Fruit fly (Drosophila melanogaster) whole organism, prepupa: ENCODE measurements around the gene CG14777.

ENCODE experiments used
- CG10631 ChIP-seq: fragments of 200-800 bp; sonication (Bioruptor generic); optimal IDR thresholded peaks from 2 replicates; lab custom pipeline; 2016; ENCODE audit warnings: missing biosample characterization, missing genetic modification characterization
- CG10669 ChIP-seq: fragments of 200-800 bp; sonication (Bioruptor generic); optimal IDR thresholded peaks from 3 replicates; lab custom pipeline; 2018; ENCODE audit warnings: missing biosample characterization, mild to moderate bottlenecking, missing genetic modification characterization, moderate library complexity
- CG11294 ChIP-seq: fragments of 200-800 bp; sonication (Bioruptor generic); IDR thresholded peaks from 2 replicates; pipeline ENCODE4 v1.3.6; 2022; ENCODE audit warnings: missing biosample characterization, missing genetic modification characterization
- CG11902 ChIP-seq: fragments of 200-800 bp; sonication (Bioruptor generic); optimal IDR thresholded peaks from 3 replicates; lab custom pipeline; 2016; ENCODE audit warnings: missing biosample characterization, missing genetic modification characterization
- CG15336 ChIP-seq: fragments of 200-800 bp; sonication (Bioruptor generic); IDR thresholded peaks from 2 replicates; pipeline ENCODE4 v1.3.6; 2022; ENCODE audit warnings: missing biosample characterization, missing genetic modification characterization
- CG1621 ChIP-seq: fragments of 200-800 bp; sonication (Bioruptor generic); optimal IDR thresholded peaks from 3 replicates; lab custom pipeline; 2018; ENCODE audit warnings: missing biosample characterization, mild to moderate bottlenecking, missing genetic modification characterization
- CG16779 ChIP-seq: fragments of 200-800 bp; sonication (Bioruptor generic); optimal IDR thresholded peaks from 3 replicates; lab custom pipeline; 2017; ENCODE audit warnings: missing biosample characterization, mild to moderate bottlenecking, missing genetic modification characterization
- CG3032 ChIP-seq: fragments of 200-800 bp; optimal IDR thresholded peaks from 2 replicates; lab custom pipeline; 2019; ENCODE audit warnings: missing biosample characterization, mild to moderate bottlenecking, missing genetic modification characterization, moderate library complexity
- CG31627 ChIP-seq: fragments of 200-800 bp; sonication (Bioruptor generic); optimal IDR thresholded peaks from 3 replicates; lab custom pipeline; 2016; ENCODE audit warnings: missing biosample characterization, missing genetic modification characterization
- CG32006 ChIP-seq: fragments of 200-800 bp; sonication (Bioruptor generic); optimal IDR thresholded peaks from 3 replicates; lab custom pipeline; 2017; ENCODE audit warnings: missing biosample characterization, mild to moderate bottlenecking, missing genetic modification characterization
- CG34406 ChIP-seq: fragments of 200-800 bp; sonication (Bioruptor generic); optimal IDR thresholded peaks from 3 replicates; lab custom pipeline; 2016; ENCODE audit warnings: missing biosample characterization, missing genetic modification characterization
- CG3919 ChIP-seq: fragments of 200-800 bp; sonication (Bioruptor generic); optimal IDR thresholded peaks from 3 replicates; lab custom pipeline; 2016; ENCODE audit warnings: missing biosample characterization, missing genetic modification characterization
- CG4318 ChIP-seq: fragments of 200-800 bp; sonication (Bioruptor generic); optimal IDR thresholded peaks from 3 replicates; lab custom pipeline; 2017; ENCODE audit warnings: missing biosample characterization, mild to moderate bottlenecking, missing genetic modification characterization
- CG6276 ChIP-seq: fragments of 200-800 bp; sonication (Bioruptor generic); optimal IDR thresholded peaks from 2 replicates; lab custom pipeline; 2017; ENCODE audit warnings: missing biosample characterization, mild to moderate bottlenecking, missing genetic modification characterization
- CG6792 ChIP-seq: fragments of 200-800 bp; sonication (Bioruptor generic); optimal IDR thresholded peaks from 3 replicates; lab custom pipeline; 2016; ENCODE audit warnings: missing biosample characterization, missing genetic modification characterization
- CG6808 ChIP-seq: fragments of 200-800 bp; sonication (Bioruptor generic); optimal IDR thresholded peaks from 3 replicates; lab custom pipeline; 2017; ENCODE audit warnings: missing biosample characterization, missing genetic modification characterization, mild to moderate bottlenecking, moderate library complexity, missing genetic modification reagents
- CG6854 ChIP-seq: fragments of 200-800 bp; sonication (Bioruptor generic); optimal IDR thresholded peaks from 2 replicates; lab custom pipeline; 2017; ENCODE audit warnings: missing biosample characterization, mild to moderate bottlenecking, missing genetic modification characterization
- CG8119 ChIP-seq: fragments of 200-800 bp; sonication (Bioruptor generic); IDR thresholded peaks from 3 replicates; pipeline ENCODE4 v1.3.6; 2022; ENCODE audit warnings: missing biosample characterization, missing genetic modification characterization
- CG8319 ChIP-seq: fragments of 200-800 bp; sonication (Bioruptor generic); optimal IDR thresholded peaks from 3 replicates; lab custom pipeline; 2016; ENCODE audit warnings: missing biosample characterization, missing genetic modification characterization
- CG8632 ChIP-seq: fragments of 200-800 bp; sonication (Bioruptor generic); optimal IDR thresholded peaks from 3 replicates; lab custom pipeline; 2016; ENCODE audit warnings: missing biosample characterization, missing genetic modification characterization
- Eip78C ChIP-seq: fragments of 200-800 bp; sonication (Bioruptor generic); peaks from one replicate; lab custom pipeline; 2016; ENCODE audit warnings: missing biosample characterization, missing genetic modification characterization
- Eip93F ChIP-seq: fragments of 200-800 bp; sonication (Bioruptor generic); optimal IDR thresholded peaks from 2 replicates; lab custom pipeline; 2016; ENCODE audit warnings: missing biosample characterization, mild to moderate bottlenecking, missing genetic modification characterization
- Ets21C ChIP-seq: fragments of 200-800 bp; sonication (Bioruptor generic); optimal IDR thresholded peaks from 3 replicates; lab custom pipeline; 2016; ENCODE audit warnings: missing biosample characterization, missing genetic modification characterization
- Gug ChIP-seq: fragments of 200-800 bp; sonication (Bioruptor generic); IDR thresholded peaks from 2 replicates; pipeline ENCODE4 v1.3.6; 2022; ENCODE audit warnings: missing biosample characterization, missing genetic modification characterization
- Lpt ChIP-seq: fragments of 200-800 bp; sonication (Bioruptor generic); optimal IDR thresholded peaks from 3 replicates; lab custom pipeline; 2016; ENCODE audit warnings: missing biosample characterization, missing genetic modification characterization
- Smox ChIP-seq: fragments of 200-800 bp; sonication (Bioruptor generic); optimal IDR thresholded peaks from 3 replicates; lab custom pipeline; 2016; ENCODE audit warnings: missing biosample characterization, missing genetic modification characterization
- Sox102F ChIP-seq: fragments of 200-800 bp; sonication (Bioruptor generic); optimal IDR thresholded peaks from 2 replicates; lab custom pipeline; 2016; ENCODE audit warnings: missing biosample characterization, mild to moderate bottlenecking, missing genetic modification characterization
- Sox14 ChIP-seq: fragments of 200-800 bp; sonication (Bioruptor generic); optimal IDR thresholded peaks from 3 replicates; lab custom pipeline; 2016; ENCODE audit warnings: missing biosample characterization, missing genetic modification characterization
- Sox15 ChIP-seq: fragments of 200-800 bp; sonication (Bioruptor generic); optimal IDR thresholded peaks from 3 replicates; lab custom pipeline; 2016; ENCODE audit warnings: missing biosample characterization, missing genetic modification characterization
- achi ChIP-seq: fragments of 200-800 bp; sonication (Bioruptor generic); optimal IDR thresholded peaks from 3 replicates; lab custom pipeline; 2016; ENCODE audit warnings: missing biosample characterization, missing genetic modification characterization
- dsx ChIP-seq: fragments of 200-800 bp; optimal IDR thresholded peaks from 3 replicates; lab custom pipeline; 2019; ENCODE audit warnings: missing biosample characterization, mild to moderate bottlenecking, missing genetic modification characterization, moderate library complexity; ENCODE audit not compliant: poor library complexity, severe bottlenecking
- eg ChIP-seq: fragments of 200-800 bp; sonication (Bioruptor generic); IDR thresholded peaks from 3 replicates; pipeline ENCODE4 v1.3.6; 2022; ENCODE audit warnings: missing biosample characterization, missing genetic modification characterization
- esn ChIP-seq: fragments of 200-800 bp; sonication (Bioruptor generic); optimal IDR thresholded peaks from 2 replicates; lab custom pipeline; 2016; ENCODE audit warnings: missing biosample characterization, mild to moderate bottlenecking, missing genetic modification characterization, moderate library complexity
- fd85E ChIP-seq: fragments of 200-800 bp; sonication (Bioruptor generic); optimal IDR thresholded peaks from 3 replicates; lab custom pipeline; 2016; ENCODE audit warnings: missing biosample characterization, missing genetic modification characterization
- fkh ChIP-seq: fragments of 200-800 bp; sonication (Bioruptor generic); optimal IDR thresholded peaks from 3 replicates; lab custom pipeline; 2017; ENCODE audit warnings: missing biosample characterization, mild to moderate bottlenecking, missing genetic modification characterization, moderate library complexity
- net ChIP-seq: fragments of 200-800 bp; sonication (Bioruptor generic); optimal IDR thresholded peaks from 3 replicates; lab custom pipeline; 2016; ENCODE audit warnings: missing biosample characterization, missing genetic modification characterization
- salr ChIP-seq, 2 experiments: fragments of 200-800 bp; sonication (Bioruptor generic); optimal IDR thresholded peaks; 3 replicates each; lab custom pipeline; 2016 to 2018; ENCODE audit warnings: missing biosample characterization in 2 of 2, missing genetic modification characterization in 2 of 2, mild to moderate bottlenecking in 1 of 2
- svp ChIP-seq: fragments of 200-800 bp; sonication (Bioruptor generic); peaks from one replicate; lab custom pipeline; 2016; ENCODE audit warnings: missing biosample characterization, missing genetic modification characterization
- topi ChIP-seq: fragments of 200-800 bp; sonication (Bioruptor generic); optimal IDR thresholded peaks from 3 replicates; lab custom pipeline; 2016; ENCODE audit warnings: missing biosample characterization, missing genetic modification characterization
- vri ChIP-seq: fragments of 200-800 bp; sonication (Bioruptor generic); optimal IDR thresholded peaks from 3 replicates; lab custom pipeline; 2016; ENCODE audit warnings: missing biosample characterization, mild to moderate bottlenecking, missing genetic modification characterization

CG14777 gene

dm6 chrX:1512753-1513226 lies 46.9 kb downstream of the CG14777 start, which contains the start of gene CG14795:
Gene CG14795, minus strand, starts transcription at chrX:1512803.
- TF ChIP-seq CG1621 (tag; lab: Kevin White, UChicago) = peak; percentile 5
- peak; percentile 80 for TF ChIP-seq achi
- TF ChIP-seq CG10669 (GFP tag; lab: Kevin White, UChicago) = no peak
- no peak for TF ChIP-seq Ets21C
- TF ChIP-seq CG31627 = peak; percentile 1
- peak; percentile 38 for TF ChIP-seq Sox14
- peak; percentile 19 for TF ChIP-seq Eip78C
- TF ChIP-seq dsx = peak; percentile 27
- TF ChIP-seq fd85E = no peak
- peak; percentile 21 for TF ChIP-seq esn (GFP tag; lab: Kevin White, UChicago)

- TF ChIP-seq CG6276 (GFP tag; lab: Kevin White, UChicago) (no peak), CG16779 (tag; lab: Kevin White, UChicago) (no peak), CG8119 (GFP tag; lab: Robert Waterston, UW) (no peak), vri (no peak), Sox102F (GFP tag; lab: Kevin White, UChicago) (no peak), Smox (GFP tag; lab: Kevin White, UChicago) (no peak), CG4318 (GFP tag; lab: Kevin White, UChicago) (no peak), salr (GFP tag; optimal IDR thresholded peaks at IDR 0.05; lab: Kevin White, UChicago) (no peak), Eip93F (GFP tag; lab: Kevin White, UChicago) (no peak), CG10669 (GFP tag; lab: Kevin White, UChicago) (no peak), CG11294 (GFP tag; lab: Robert Waterston, UW) (no peak)
- TF ChIP-seq, all 60 proteins: peak for 0
These were observed 47.9 kb downstream of the CG14777 start for dm6 chrX:1513865-1514264.

dm6 chrX:1517618-1518017 lies 51.7 kb downstream of the CG14777 start:
- TF ChIP-seq CG6854 (GFP tag; lab: Kevin White, UChicago) (no peak), CG8319 (no peak), fkh (GFP tag; lab: Kevin White, UChicago) (peak; percentile 24), CG31627 (no peak), salr (GFP tag; optimal IDR thresholded peaks at IDR 0.05; lab: Kevin White, UChicago) (no peak), CG6808 (GFP tag; lab: Kevin White, UChicago) (no peak), fd85E (no peak), CG10669 (GFP tag; lab: Kevin White, UChicago) (no peak), CG11902 (GFP tag; lab: Kevin White, UChicago) (no peak), CG10631 (GFP tag; lab: Kevin White, UChicago) (peak; percentile 10), Sox15 (GFP tag; lab: Kevin White, UChicago) (no peak), Lpt (no peak), CG8632 (GFP tag; lab: Kevin White, UChicago) (no peak), CG6792 (GFP tag; lab: Kevin White, UChicago) (no peak), eg (GFP tag; lab: Robert Waterston, UW) (peak; percentile 26; the same call in 1 of the 3 replicates), CG15336 (peak; percentile 44; the same call in 1 of the 2 replicates), CG34406 (GFP tag; lab: Kevin White, UChicago) (no peak), CG3032 (tag; lab: Kevin White, UChicago) (no peak), CG8119 (GFP tag; lab: Robert Waterston, UW) (peak; percentile 23; the same call in 1 of the 3 replicates), CG16779 (tag; lab: Kevin White, UChicago) (no peak), Eip93F (GFP tag; lab: Kevin White, UChicago) (no peak), topi (GFP tag; lab: Kevin White, UChicago) (no peak), Gug (GFP tag; lab: Robert Waterston, UW) (0 out of 2 replicates have a peak, but pooled peaks have one; percentile 15), svp (GFP tag; lab: Kevin White, UChicago) (peak; percentile 51), esn (GFP tag; lab: Kevin White, UChicago) (peak; percentile 21), Eip78C (peak; percentile 51), CG32006 (peak; percentile 23), CG3919 (GFP tag; lab: Kevin White, UChicago) (no peak), CG6276 (GFP tag; lab: Kevin White, UChicago) (no peak), net (no peak)
